Fruit fly (Drosophila melanogaster): ENCODE measurements around the gene Jon25Bii.

The Jon25Bii gene

dm6 chr2L:4976988-4977551, 24.1 kb upstream of the Jon25Bii start, which contains the start of the genes Gmd and CG3792 (continued):
- TF ChIP-seq CG2678 (tag; optimal IDR thresholded peaks at IDR 0.05): peak; percentile 97
- TF ChIP-seq CG17359 (tag; optimal IDR thresholded peaks at IDR 0.05): peak; percentile 95
- peak; percentile 67 for TF ChIP-seq tna (GFP tag; IDR thresholded peaks at IDR 0.05; ENCODE audit: partially characterized antibody)
- peak; percentile 96 for TF ChIP-seq kay (GFP tag; optimal IDR thresholded peaks at IDR 0.05)
- peak in 1 of 2 experiments; percentile 77 for TF ChIP-seq insv (GFP tag; optimal IDR thresholded peaks at IDR 0.05)
- peak; percentile 57 for TF ChIP-seq pzg (GFP tag; optimal IDR thresholded peaks at IDR 0.05)
- peak; percentile 95 for TF ChIP-seq HLH54F (GFP tag; optimal IDR thresholded peaks at IDR 0.05)
- no peak for TF ChIP-seq CG12769 (tag; optimal IDR thresholded peaks at IDR 0.05)
- no peak for TF ChIP-seq chinmo (GFP tag; IDR thresholded peaks at IDR 0.05; ENCODE audit: partially characterized antibody)
- peak; percentile 92 for TF ChIP-seq CG14860 (GFP tag; IDR thresholded peaks at IDR 0.05; ENCODE audit: partially characterized antibody)
- peak; percentile 95 for TF ChIP-seq CG16863 (GFP tag; optimal IDR thresholded peaks at IDR 0.05)
- peak; percentile 95 for TF ChIP-seq CG14014 (GFP tag; IDR thresholded peaks at IDR 0.05)
- TF ChIP-seq eyg (GFP tag; optimal IDR thresholded peaks at IDR 0.05): peak; percentile 67
- peak; percentile 93 to 94 for TF ChIP-seq Pdp1 (GFP tag; optimal IDR thresholded peaks at IDR 0.05)
- TF ChIP-seq Camta (GFP tag; optimal IDR thresholded peaks at IDR 0.05): peak; percentile 96
- TF ChIP-seq Atf-2 (GFP tag; optimal IDR thresholded peaks at IDR 0.05): peak; percentile 96
- TF ChIP-seq nmo (GFP tag; optimal IDR thresholded peaks at IDR 0.05): peak; percentile 97
- peak; percentile 92 for TF ChIP-seq CG6813 (GFP tag; optimal IDR thresholded peaks at IDR 0.05)
- TF ChIP-seq CG12236 (GFP tag; optimal IDR thresholded peaks at IDR 0.05): peak; percentile 82
- TF ChIP-seq Gug (GFP tag; IDR thresholded peaks at IDR 0.05): peak; percentile 94
- TF ChIP-seq oc (tag; optimal IDR thresholded peaks at IDR 0.05): peak; percentile 92
- peak; percentile 82 for TF ChIP-seq Nf-YB (GFP tag; optimal IDR thresholded peaks at IDR 0.05)
- peak; percentile 93 for TF ChIP-seq CG14050 (GFP tag; IDR thresholded peaks at IDR 0.05)
- TF ChIP-seq pfk (GFP tag; optimal IDR thresholded peaks at IDR 0.05): peak; percentile 56
- TF ChIP-seq MTF-1 (GFP tag; optimal IDR thresholded peaks at IDR 0.05; ENCODE audit: borderline replicate concordance): peak; percentile 89
- TF ChIP-seq mld (GFP tag; IDR thresholded peaks at IDR 0.05; ENCODE audit: partially characterized antibody): peak; percentile 61; the same call in 1 of the 3 replicates
- TF ChIP-seq CG32767 (GFP tag; IDR thresholded peaks at IDR 0.05): peak; percentile 95
- TF ChIP-seq gt (GFP tag; IDR thresholded peaks at IDR 0.05): peak; percentile 87
- peak; percentile 91 for TF ChIP-seq CG17612 (GFP tag; IDR thresholded peaks at IDR 0.05)
- TF ChIP-seq CG33557 (GFP tag; optimal IDR thresholded peaks at IDR 0.05): peak; percentile 82
- no peak for TF ChIP-seq abd-A (tag; optimal IDR thresholded peaks at IDR 0.05)
- TF ChIP-seq schlank (tag; optimal IDR thresholded peaks at IDR 0.05): peak; percentile 82
- TF ChIP-seq CG31224 (GFP tag; IDR thresholded peaks at IDR 0.05): peak; percentile 93
- TF ChIP-seq CHES-1-like (GFP tag; optimal IDR thresholded peaks at IDR 0.05): peak; percentile 92
- peak; percentile 94 for TF ChIP-seq CG3726 (GFP tag; IDR thresholded peaks at IDR 0.05)
- TF ChIP-seq ato (GFP tag; IDR thresholded peaks at IDR 0.05; ENCODE audit: partially characterized antibody): peak; percentile 54; the same call in 1 of the 2 replicates
- TF ChIP-seq CG4424 (GFP tag; optimal IDR thresholded peaks at IDR 0.05): peak; percentile 97
- TF ChIP-seq CG2129 (GFP tag; IDR thresholded peaks at IDR 0.05; ENCODE audit: partially characterized antibody): peak; percentile 56
- TF ChIP-seq nerfin-2 (GFP tag; IDR thresholded peaks at IDR 0.05; ENCODE audit: partially characterized antibody): peak; percentile 92
- peak; percentile 95 for TF ChIP-seq NfI (GFP tag; optimal IDR thresholded peaks at IDR 0.05)
- peak; percentile 84 for TF ChIP-seq inv (GFP tag; IDR thresholded peaks at IDR 0.05; ENCODE audit: partially characterized antibody)
- no peak for TF ChIP-seq pita (GFP tag; optimal IDR thresholded peaks at IDR 0.05)
- peak; percentile 96 for TF ChIP-seq stwl (tag; optimal IDR thresholded peaks at IDR 0.05)
- peak; percentile 81 for TF ChIP-seq Optix (GFP tag; IDR thresholded peaks at IDR 0.05)
- peak; percentile 90 for TF ChIP-seq CG7357 (GFP tag; IDR thresholded peaks at IDR 0.05)
- peak; percentile 83 for TF ChIP-seq trh (GFP tag; optimal IDR thresholded peaks at IDR 0.05)
- peak; percentile 86 for TF ChIP-seq repo (GFP tag; optimal IDR thresholded peaks at IDR 0.05)
- TF ChIP-seq CG12299 (tag; optimal IDR thresholded peaks at IDR 0.05): peak; percentile 89

Data from whole organism, embryonic.